Fruit fly (Drosophila melanogaster) whole organism, embryonic: ENCODE data around the gene Tet.

Source experiments
- ATbp ChIP-seq: fragments of 200-800 bp; sonication (Bioruptor generic); optimal IDR thresholded peaks from 2 replicates; lab custom pipeline; 2017; ENCODE audit warnings: missing biosample characterization, mild to moderate bottlenecking, missing genetic modification characterization, missing genetic modification reagents
- Ada2b ChIP-seq: fragments of 200-800 bp; sonication (Bioruptor generic); IDR thresholded peaks from 2 replicates; pipeline ENCODE4 v1.3.6; 2022; ENCODE audit warnings: missing biosample characterization, missing genetic modification characterization
- Antp ChIP-seq: fragments of 200-800 bp; sonication (Bioruptor generic); optimal IDR thresholded peaks from 3 replicates; lab custom pipeline; 2016; ENCODE audit warnings: missing biosample characterization, missing genetic modification characterization
- CG11085 ChIP-seq: fragments of 200-800 bp; sonication (Bioruptor generic); IDR thresholded peaks from 2 replicates; pipeline ENCODE4 v1.3.6; 2022; ENCODE audit warnings: missing biosample characterization, missing genetic modification characterization
- CG11696 ChIP-seq: fragments of 200-800 bp; sonication (Bioruptor generic); IDR thresholded peaks from 2 replicates; pipeline ENCODE4 v1.3.6; 2022; ENCODE audit warnings: missing biosample characterization, missing genetic modification characterization
- CG12391 ChIP-seq: fragments of 200-800 bp; sonication (Bioruptor generic); optimal IDR thresholded peaks from 3 replicates; lab custom pipeline; 2018; ENCODE audit warnings: missing biosample characterization, mild to moderate bottlenecking, missing genetic modification characterization, moderate library complexity
- CG14050 ChIP-seq: fragments of 200-800 bp; sonication (Bioruptor generic); IDR thresholded peaks from 3 replicates; pipeline ENCODE4 v1.3.6; 2022; ENCODE audit warnings: missing biosample characterization, missing genetic modification characterization
- CG17802 ChIP-seq: fragments of 200-800 bp; sonication (Bioruptor generic); optimal IDR thresholded peaks from 2 replicates; lab custom pipeline; 2018; ENCODE audit warnings: missing biosample characterization, mild to moderate bottlenecking, missing genetic modification characterization, moderate library complexity
- CG1832 ChIP-seq: fragments of 200-800 bp; sonication (Bioruptor generic); optimal IDR thresholded peaks from 2 replicates; lab custom pipeline; 2017; ENCODE audit warnings: missing biosample characterization, mild to moderate bottlenecking, missing genetic modification characterization, inconsistent platforms
- CG18599 ChIP-seq: fragments of 200-800 bp; sonication (Bioruptor generic); optimal IDR thresholded peaks from 3 replicates; lab custom pipeline; 2017; ENCODE audit warnings: missing biosample characterization, missing genetic modification characterization, mild to moderate bottlenecking, moderate library complexity, missing genetic modification reagents
- CG2120 ChIP-seq: fragments of 200-800 bp; sonication (Bioruptor generic); optimal IDR thresholded peaks from 3 replicates; lab custom pipeline; 2016; ENCODE audit warnings: missing biosample characterization, missing genetic modification characterization
- CG2202 ChIP-seq: fragments of 200-800 bp; sonication (Bioruptor generic); optimal IDR thresholded peaks from 2 replicates; lab custom pipeline; 2018; ENCODE audit warnings: missing biosample characterization, mild to moderate bottlenecking, missing genetic modification characterization
- CG2678 ChIP-seq: fragments of 200-800 bp; sonication (Bioruptor generic); optimal IDR thresholded peaks from 3 replicates; lab custom pipeline; 2019; ENCODE audit warnings: missing biosample characterization, mild to moderate bottlenecking, missing genetic modification characterization, moderate library complexity
- CG2889 ChIP-seq: fragments of 200-800 bp; sonication (Bioruptor generic); IDR thresholded peaks from 3 replicates; pipeline ENCODE4 v1.3.6; 2022; ENCODE audit warnings: missing biosample characterization, missing genetic modification characterization
- CG30403 ChIP-seq: fragments of 200-800 bp; sonication (Bioruptor generic); optimal IDR thresholded peaks from 3 replicates; lab custom pipeline; 2016; ENCODE audit warnings: missing biosample characterization, missing genetic modification characterization
- CG31441 ChIP-seq: fragments of 200-800 bp; sonication (Bioruptor generic); IDR thresholded peaks from 2 replicates; pipeline ENCODE4 v1.3.6; 2022; ENCODE audit warnings: missing biosample characterization, missing genetic modification characterization
- CG6654 ChIP-seq: fragments of 200-800 bp; sonication (Bioruptor generic); optimal IDR thresholded peaks from 2 replicates; lab custom pipeline; 2017; ENCODE audit warnings: missing biosample characterization, mild to moderate bottlenecking, missing genetic modification characterization
- CG6791 ChIP-seq: fragments of 200-800 bp; sonication (Bioruptor generic); IDR thresholded peaks from 3 replicates; pipeline ENCODE4 v1.3.6; 2022; ENCODE audit warnings: missing biosample characterization, missing genetic modification characterization; ENCODE audit not compliant: partially characterized antibody
- CG7963 ChIP-seq: fragments of 200-800 bp; sonication (Bioruptor generic); IDR thresholded peaks from 3 replicates; pipeline ENCODE4 v1.3.6; 2022; ENCODE audit warnings: missing biosample characterization, missing genetic modification characterization; ENCODE audit not compliant: partially characterized antibody
- CG8478 ChIP-seq: fragments of >200 bp; optimal IDR thresholded peaks from 2 replicates; lab custom pipeline; 2018
- CG9437 ChIP-seq: fragments of 200-800 bp; sonication (Bioruptor generic); optimal IDR thresholded peaks from 2 replicates; lab custom pipeline; 2018; ENCODE audit warnings: missing biosample characterization, mild to moderate bottlenecking, missing genetic modification characterization
- CG9932 ChIP-seq: fragments of 200-800 bp; sonication (Bioruptor generic); IDR thresholded peaks from 2 replicates; pipeline ENCODE4 v1.3.6; 2022; ENCODE audit warnings: missing biosample characterization, missing genetic modification characterization
- Chrac-16 ChIP-seq: fragments of 200-800 bp; sonication (Bioruptor generic); optimal IDR thresholded peaks from 3 replicates; lab custom pipeline; 2016; ENCODE audit warnings: missing biosample characterization, missing genetic modification characterization
- Fer1 ChIP-seq: fragments of 200-800 bp; sonication (Bioruptor generic); optimal IDR thresholded peaks from 2 replicates; lab custom pipeline; 2017; ENCODE audit warnings: missing biosample characterization, mild to moderate bottlenecking, missing genetic modification characterization
- Gsc ChIP-seq: fragments of 200-800 bp; sonication (Bioruptor generic); IDR thresholded peaks from 2 replicates; pipeline ENCODE4 v1.3.6; 2022; ENCODE audit warnings: missing biosample characterization, missing genetic modification characterization
- H15 ChIP-seq: fragments of 200-800 bp; sonication (Bioruptor generic); IDR thresholded peaks from 3 replicates; pipeline ENCODE4 v1.3.6; 2022; ENCODE audit warnings: missing biosample characterization, missing genetic modification characterization
- H2.0 ChIP-seq: fragments of 200-800 bp; sonication (Bioruptor generic); IDR thresholded peaks from 2 replicates; pipeline ENCODE4 v1.3.6; 2022; ENCODE audit warnings: missing biosample characterization, missing genetic modification characterization
- Kr ChIP-seq: fragments of 200-800 bp; sonication (Bioruptor generic); optimal IDR thresholded peaks from 2 replicates; lab custom pipeline; 2017; ENCODE audit warnings: missing biosample characterization, mild to moderate bottlenecking, missing genetic modification characterization
- Lhr ChIP-seq: fragments of 200-800 bp; sonication (Bioruptor generic); optimal IDR thresholded peaks from 3 replicates; lab custom pipeline; 2017; ENCODE audit warnings: mild to moderate bottlenecking, missing biosample characterization, missing genetic modification reagents, missing genetic modification characterization
- MBD-R2 ChIP-seq: fragments of 200-800 bp; sonication (Bioruptor generic); IDR thresholded peaks from 2 replicates; pipeline ENCODE4 v1.3.6; 2022; ENCODE audit warnings: missing biosample characterization, missing genetic modification characterization
- Mrtf ChIP-seq: fragments of 200-800 bp; sonication (Bioruptor generic); IDR thresholded peaks from 3 replicates; pipeline ENCODE4 v1.3.6; 2022; ENCODE audit warnings: missing biosample characterization, missing genetic modification characterization
- Nf-YA ChIP-seq: fragments of 200-800 bp; sonication (Bioruptor generic); IDR thresholded peaks from 2 replicates; pipeline ENCODE4 v1.3.6; 2022; ENCODE audit warnings: missing biosample characterization, missing genetic modification characterization
- Xrp1 ChIP-seq: fragments of 200-800 bp; sonication (Bioruptor generic); IDR thresholded peaks from 2 replicates; pipeline ENCODE4 v1.3.6; 2022; ENCODE audit warnings: missing biosample characterization, missing genetic modification characterization
- aop ChIP-seq: fragments of 200-800 bp; sonication (Bioruptor generic); IDR thresholded peaks from 2 replicates; pipeline ENCODE4 v1.3.6; 2022; ENCODE audit warnings: missing biosample characterization, missing genetic modification characterization
- chif ChIP-seq, 2 experiments: fragments of 200-800 bp; sonication (Bioruptor generic); optimal IDR thresholded peaks; 3 replicates each; lab custom pipeline; 2016; ENCODE audit warnings: missing biosample characterization in 2 of 2, missing genetic modification characterization in 2 of 2
- croc ChIP-seq: fragments of 200-800 bp; sonication (Bioruptor generic); conservative IDR thresholded peaks from 3 replicates; pipeline ENCODE4 v1.3.6; 2022; ENCODE audit warnings: missing biosample characterization, missing genetic modification characterization
- dysf ChIP-seq: fragments of 200-800 bp; sonication (Bioruptor generic); IDR thresholded peaks from 3 replicates; pipeline ENCODE4 v1.3.6; 2022; ENCODE audit warnings: missing biosample characterization, missing genetic modification characterization
- klu ChIP-seq: fragments of 200-800 bp; sonication (Bioruptor generic); IDR thresholded peaks from 2 replicates; pipeline ENCODE4 v1.3.6; 2022; ENCODE audit warnings: missing biosample characterization, missing genetic modification characterization
- kni ChIP-seq: fragments of 200-800 bp; sonication (Bioruptor generic); optimal IDR thresholded peaks from 3 replicates; lab custom pipeline; 2017; ENCODE audit warnings: mild to moderate bottlenecking, missing biosample characterization, missing genetic modification reagents, missing genetic modification characterization
- luna ChIP-seq: fragments of 200-800 bp; sonication (Bioruptor generic); optimal IDR thresholded peaks from 2 replicates; lab custom pipeline; 2016; ENCODE audit warnings: missing biosample characterization, missing genetic modification characterization
- nmo ChIP-seq: fragments of 200-800 bp; sonication (Bioruptor generic); optimal IDR thresholded peaks from 2 replicates; lab custom pipeline; 2018; ENCODE audit warnings: missing biosample characterization, mild to moderate bottlenecking, missing genetic modification characterization, moderate library complexity
- oc ChIP-seq: fragments of 200-800 bp; sonication (Bioruptor generic); optimal IDR thresholded peaks from 2 replicates; lab custom pipeline; 2018; ENCODE audit warnings: missing biosample characterization, mild to moderate bottlenecking, missing genetic modification characterization, moderate library complexity
- pb ChIP-seq: fragments of 200-800 bp; sonication (Bioruptor generic); optimal IDR thresholded peaks from 3 replicates; lab custom pipeline; 2016; ENCODE audit warnings: missing biosample characterization, missing genetic modification characterization
- peb ChIP-seq: fragments of 200-800 bp; sonication (Bioruptor generic); IDR thresholded peaks from 2 replicates; pipeline ENCODE4 v1.3.6; 2022; ENCODE audit warnings: missing biosample characterization, missing genetic modification characterization
- row ChIP-seq: fragments of 200-800 bp; sonication (Bioruptor generic); IDR thresholded peaks from 3 replicates; pipeline ENCODE4 v1.3.6; 2022; ENCODE audit warnings: missing biosample characterization, missing genetic modification characterization
- run ChIP-seq: fragments of 200-800 bp; sonication (Bioruptor generic); optimal IDR thresholded peaks from 3 replicates; lab custom pipeline; 2018; ENCODE audit warnings: missing biosample characterization, mild to moderate bottlenecking, missing genetic modification characterization
- so ChIP-seq: fragments of 200-800 bp; sonication (Bioruptor generic); IDR thresholded peaks from 3 replicates; pipeline ENCODE4 v1.3.6; 2022; ENCODE audit warnings: missing biosample characterization, missing genetic modification characterization
- ssp ChIP-seq: fragments of 200-800 bp; sonication (Bioruptor generic); IDR thresholded peaks from 2 replicates; pipeline ENCODE4 v1.3.6; 2022; ENCODE audit warnings: missing biosample characterization, missing genetic modification characterization
- tgo ChIP-seq: fragments of 200-800 bp; sonication (Bioruptor generic); IDR thresholded peaks from 3 replicates; pipeline ENCODE4 v1.3.6; 2022; ENCODE audit warnings: missing biosample characterization, missing genetic modification characterization
- trem ChIP-seq: fragments of 200-800 bp; optimal IDR thresholded peaks from 3 replicates; lab custom pipeline; 2019; ENCODE audit warnings: missing biosample characterization, mild to moderate bottlenecking, missing genetic modification characterization, moderate library complexity
- vnd ChIP-seq: fragments of 200-800 bp; sonication (Bioruptor generic); IDR thresholded peaks from 3 replicates; pipeline ENCODE4 v1.3.6; 2022; ENCODE audit warnings: missing biosample characterization, missing genetic modification characterization; ENCODE audit not compliant: partially characterized antibody
- yki ChIP-seq: fragments of >200 bp; optimal IDR thresholded peaks from 3 replicates; lab custom pipeline; 2018

Tet gene

DNA sequence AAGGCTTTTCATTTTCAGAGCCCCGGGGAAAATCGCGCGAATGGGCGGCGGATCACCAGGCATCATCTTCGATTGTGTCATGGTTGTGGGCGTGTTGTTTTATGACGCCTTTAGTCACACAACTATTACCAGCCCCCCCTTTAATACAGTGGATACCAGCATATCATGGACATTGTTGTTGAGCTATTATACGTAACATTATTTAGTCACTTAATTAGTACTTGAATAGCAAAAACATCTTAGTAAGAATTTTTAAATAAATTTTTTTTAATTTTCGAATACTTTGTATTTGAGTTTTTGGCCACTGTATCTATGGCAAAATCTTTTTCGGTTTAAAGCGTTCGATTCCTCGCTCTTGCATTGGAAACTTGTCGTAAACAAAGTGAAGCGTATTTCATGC is 115.2 kb downstream of the Tet start (continued):
- peak; percentile 62 for TF ChIP-seq row (GFP tag; lab: Robert Waterston, UW)
- TF ChIP-seq Xrp1 (GFP tag; lab: Robert Waterston, UW) = no peak; the same call in 1 of the 2 replicates
- no peak for TF ChIP-seq Nf-YA (GFP tag; lab: Robert Waterston, UW)
- TF ChIP-seq CG2678 (tag; lab: Kevin White, UChicago) = no peak
- TF ChIP-seq CG8478 (lab: Kevin White, UChicago) = no peak
- TF ChIP-seq peb (GFP tag; lab: Robert Waterston, UW) = no peak
- TF ChIP-seq Lhr (GFP tag; lab: Kevin White, UChicago) = no peak
- no peak for TF ChIP-seq CG17802
- no peak for TF ChIP-seq klu (GFP tag; lab: Robert Waterston, UW)
- no peak for TF ChIP-seq CG6791 (GFP tag; lab: Robert Waterston, UW)
- TF ChIP-seq vnd = no peak
- no peak for TF ChIP-seq CG9437 (GFP tag; lab: Kevin White, UChicago)
- no peak for TF ChIP-seq CG1832 (GFP tag; lab: Kevin White, UChicago)
- no peak for TF ChIP-seq MBD-R2 (GFP tag; lab: Robert Waterston, UW)
- TF ChIP-seq Kr (GFP tag; lab: Kevin White, UChicago) = no peak
- TF ChIP-seq CG9932 = peak; percentile 67
- peak; percentile 12 for TF ChIP-seq CG30403 (GFP tag; lab: Kevin White, UChicago)
- no peak for TF ChIP-seq luna (GFP tag; lab: Kevin White, UChicago)
- TF ChIP-seq CG14050 (GFP tag; lab: Robert Waterston, UW) = 0 out of 3 replicates have a peak, but pooled peaks have one; percentile 11
- peak; percentile 67; the same call in 2 of the 3 replicates for TF ChIP-seq tgo (GFP tag; lab: Robert Waterston, UW)
- no peak for TF ChIP-seq CG6654
- 0 out of 3 replicates have a peak, but pooled peaks have one; percentile 14 for TF ChIP-seq so (GFP tag; lab: Robert Waterston, UW)
- no peak for TF ChIP-seq aop (GFP tag; lab: Robert Waterston, UW)
- TF ChIP-seq Antp = no peak
- no peak for TF ChIP-seq nmo (GFP tag; lab: Kevin White, UChicago)
- no peak for TF ChIP-seq CG11085 (GFP tag; lab: Robert Waterston, UW)
- no peak for TF ChIP-seq CG11696 (GFP tag; lab: Robert Waterston, UW)
- TF ChIP-seq yki = no peak
- no peak for TF ChIP-seq oc (tag; lab: Kevin White, UChicago)
- 0 out of 2 replicates have a peak, but pooled peaks have one; percentile 32 for TF ChIP-seq ssp (GFP tag; lab: Robert Waterston, UW)
- peak; percentile 65; the same call in 2 of the 3 replicates for TF ChIP-seq Mrtf (GFP tag; lab: Robert Waterston, UW)
- no peak for TF ChIP-seq pb (GFP tag; lab: Kevin White, UChicago)
- no peak for TF ChIP-seq CG2120
- TF ChIP-seq CG7963 (GFP tag; lab: Robert Waterston, UW) = no peak
- no peak for TF ChIP-seq CG18599
- TF ChIP-seq CG12391 (tag; lab: Kevin White, UChicago) = no peak
- no peak for TF ChIP-seq Gsc (GFP tag; lab: Robert Waterston, UW)
- TF ChIP-seq Fer1 = no peak
- TF ChIP-seq run (tag; lab: Kevin White, UChicago) = no peak
- no peak for TF ChIP-seq chif (GFP tag; optimal IDR thresholded peaks at IDR 0.05; lab: Kevin White, UChicago)
- peak; percentile 61; the same call in 2 of the 3 replicates for TF ChIP-seq dysf (GFP tag; lab: Robert Waterston, UW)
- TF ChIP-seq H15 = peak; percentile 62; the same call in 2 of the 3 replicates
- no peak for TF ChIP-seq croc (GFP tag; lab: Robert Waterston, UW)
- TF ChIP-seq kni (GFP tag; lab: Kevin White, UChicago) = no peak
- no peak for TF ChIP-seq Chrac-16 (GFP tag; lab: Kevin White, UChicago)
- TF ChIP-seq CG2202 (tag; lab: Kevin White, UChicago) = no peak
- TF ChIP-seq ATbp (GFP tag; lab: Kevin White, UChicago) = no peak
- no peak for TF ChIP-seq CG2889 (GFP tag; lab: Robert Waterston, UW)
- 0 out of 2 replicates have a peak, but pooled peaks have one; percentile 20 for TF ChIP-seq CG31441 (GFP tag; lab: Robert Waterston, UW)
- peak; percentile 44; the same call in 1 of the 2 replicates for TF ChIP-seq Ada2b (GFP tag; lab: Robert Waterston, UW)
- TF ChIP-seq trem (tag; lab: Kevin White, UChicago) = no peak
- peak; percentile 52 for TF ChIP-seq H2.0 (GFP tag; lab: Robert Waterston, UW)
